Fruit fly (Drosophila melanogaster): ENCODE data around the gene Daxx.

Daxx gene

DNA sequence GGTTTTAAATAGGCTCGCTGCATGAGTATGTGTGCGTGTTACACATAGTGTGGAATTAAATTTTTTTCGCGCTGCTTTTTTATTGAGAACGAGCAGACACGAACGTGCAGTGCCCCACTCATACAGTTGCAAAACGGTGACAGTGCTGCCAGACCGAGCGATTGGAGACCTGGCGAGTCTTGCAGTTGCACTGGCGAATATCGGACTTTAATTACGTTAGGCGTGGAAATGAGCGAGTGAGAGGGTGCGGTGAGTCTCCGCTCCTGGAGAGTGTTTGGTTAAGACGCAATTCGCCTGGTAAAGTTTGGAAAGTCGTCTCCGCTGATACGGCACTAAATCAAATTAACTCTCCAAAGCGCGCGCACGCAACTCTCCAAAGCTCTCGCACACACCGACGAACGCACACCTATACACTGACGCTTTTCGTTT lies 595 bp downstream of the Daxx start (continued):
- TF ChIP-seq esn (GFP tag; optimal IDR thresholded peaks at IDR 0.05) (no peak), CG34406 (GFP tag; optimal IDR thresholded peaks at IDR 0.05) (no peak), CG1621 (tag; optimal IDR thresholded peaks at IDR 0.05) (peak; percentile 31), eg (GFP tag; IDR thresholded peaks at IDR 0.05) (no peak), net (GFP tag; optimal IDR thresholded peaks at IDR 0.05) (no peak), spab (GFP tag; optimal IDR thresholded peaks at IDR 0.05) (no peak), CG6276 (GFP tag; optimal IDR thresholded peaks at IDR 0.05) (no peak), Gug (GFP tag; IDR thresholded peaks at IDR 0.05) (peak; percentile 24; the same call in 1 of the 2 replicates), pdm3 (GFP tag; optimal IDR thresholded peaks at IDR 0.05) (no peak), OdsH (GFP tag; optimal IDR thresholded peaks at IDR 0.05) (no peak), achi (GFP tag; optimal IDR thresholded peaks at IDR 0.05) (no peak), Eip93F (GFP tag; optimal IDR thresholded peaks at IDR 0.05) (no peak), CG6808 (GFP tag; optimal IDR thresholded peaks at IDR 0.05) (no peak), CG15336 (GFP tag; IDR thresholded peaks at IDR 0.05) (0 out of 2 replicates have a peak, but pooled peaks have one; percentile 23), Sox102F (GFP tag; optimal IDR thresholded peaks at IDR 0.05) (no peak)

DNA sequence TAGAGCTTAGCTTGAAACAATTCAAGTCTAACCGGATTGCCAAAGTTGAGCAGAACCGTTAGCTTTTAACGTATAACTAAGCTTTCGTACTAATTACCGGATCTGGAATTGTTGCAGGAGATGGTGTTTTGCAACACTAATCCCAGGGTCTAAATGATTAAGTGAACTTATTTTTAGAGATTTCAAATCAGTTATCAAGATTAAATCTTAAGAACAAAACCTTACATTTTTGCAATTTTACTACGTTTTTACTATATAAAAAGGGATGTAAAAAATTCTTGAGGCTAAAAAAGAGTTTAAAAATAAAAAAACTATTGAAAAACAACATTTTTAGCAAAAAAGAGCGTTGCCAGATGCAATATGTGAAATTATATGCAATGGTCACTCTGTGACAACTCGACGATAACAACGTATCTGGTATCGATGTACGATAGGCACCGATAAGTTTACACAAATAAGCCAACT lies 8.0 kb downstream of the Daxx start, which contains the start of the genes KFase and epsilonCOP:
TSS of gene KFase (minus strand) at position 81 of the 465 bp plus-strand sequence.
TSS of gene epsilonCOP (plus strand) at position 415 of the 465 bp plus-strand sequence.
- TF ChIP-seq net (GFP tag; optimal IDR thresholded peaks at IDR 0.05): no peak
- TF ChIP-seq salr (GFP tag; optimal IDR thresholded peaks at IDR 0.05): no peak
- peak; percentile 59 for TF ChIP-seq OdsH (GFP tag; optimal IDR thresholded peaks at IDR 0.05)
- TF ChIP-seq ss (GFP tag; optimal IDR thresholded peaks at IDR 0.05): no peak
- peak; percentile 57 for TF ChIP-seq Hr39 (GFP tag; optimal IDR thresholded peaks at IDR 0.05)
- peak; percentile 84 for TF ChIP-seq Eip78C (GFP tag)
- TF ChIP-seq Ets21C (GFP tag; optimal IDR thresholded peaks at IDR 0.05): peak; percentile 23
- no peak for TF ChIP-seq Ets96B (tag; optimal IDR thresholded peaks at IDR 0.05)
- TF ChIP-seq pdm3 (GFP tag; optimal IDR thresholded peaks at IDR 0.05): peak; percentile 57
- TF ChIP-seq CG11902 (GFP tag; optimal IDR thresholded peaks at IDR 0.05): no peak
- TF ChIP-seq CG10669 (GFP tag; optimal IDR thresholded peaks at IDR 0.05): no peak
- peak; percentile 45 for TF ChIP-seq topi (GFP tag; optimal IDR thresholded peaks at IDR 0.05)
- TF ChIP-seq cyc (GFP tag; optimal IDR thresholded peaks at IDR 0.05): peak; percentile 64
- TF ChIP-seq eg (GFP tag; IDR thresholded peaks at IDR 0.05): no peak
- 0 out of 3 replicates have a peak, but pooled peaks have one; percentile 47 for TF ChIP-seq CG6163 (GFP tag; IDR thresholded peaks at IDR 0.05)
- peak; percentile 69 for TF ChIP-seq fkh (GFP tag; optimal IDR thresholded peaks at IDR 0.05)
- TF ChIP-seq CG8319 (GFP tag; optimal IDR thresholded peaks at IDR 0.05): no peak
- TF ChIP-seq CG34406 (GFP tag; optimal IDR thresholded peaks at IDR 0.05): peak; percentile 41
- no peak for TF ChIP-seq CG6276 (GFP tag; optimal IDR thresholded peaks at IDR 0.05)
- peak; percentile 22 for TF ChIP-seq CG3032 (tag; optimal IDR thresholded peaks at IDR 0.05)
- no peak for TF ChIP-seq acj6 (GFP tag; optimal IDR thresholded peaks at IDR 0.05)
- peak; percentile 22 for TF ChIP-seq CG6792 (GFP tag; optimal IDR thresholded peaks at IDR 0.05)
- peak; percentile 63 for TF ChIP-seq esn (GFP tag; optimal IDR thresholded peaks at IDR 0.05)
- TF ChIP-seq CG32006 (GFP tag; optimal IDR thresholded peaks at IDR 0.05): peak; percentile 19
- peak; percentile 31 for TF ChIP-seq CG1621 (tag; optimal IDR thresholded peaks at IDR 0.05)
- TF ChIP-seq dsx (GFP tag; optimal IDR thresholded peaks at IDR 0.05; ENCODE audit: poor library complexity, severe bottlenecking): peak; percentile 22
- no peak for TF ChIP-seq CG11294 (GFP tag; IDR thresholded peaks at IDR 0.05)
- peak; percentile 8 for TF ChIP-seq Sox15 (GFP tag; optimal IDR thresholded peaks at IDR 0.05)
- TF ChIP-seq Met (GFP tag; optimal IDR thresholded peaks at IDR 0.05): no peak
- no peak for TF ChIP-seq CG16779 (tag; optimal IDR thresholded peaks at IDR 0.05)
- peak; percentile 45 for TF ChIP-seq CG10631 (GFP tag; optimal IDR thresholded peaks at IDR 0.05)
- TF ChIP-seq achi (GFP tag; optimal IDR thresholded peaks at IDR 0.05): peak; percentile 36
- TF ChIP-seq svp (GFP tag): no peak
- TF ChIP-seq vri (GFP tag; optimal IDR thresholded peaks at IDR 0.05): no peak
- TF ChIP-seq spab (GFP tag; optimal IDR thresholded peaks at IDR 0.05): no peak
- TF ChIP-seq CG3919 (GFP tag; optimal IDR thresholded peaks at IDR 0.05): peak; percentile 67
- TF ChIP-seq CG31627 (GFP tag; optimal IDR thresholded peaks at IDR 0.05): peak; percentile 50
- TF ChIP-seq CG15336 (GFP tag; IDR thresholded peaks at IDR 0.05): no peak
- no peak for TF ChIP-seq Hr4 (GFP tag; optimal IDR thresholded peaks at IDR 0.05)
- TF ChIP-seq CG8632 (GFP tag; optimal IDR thresholded peaks at IDR 0.05): peak; percentile 2
- peak; percentile 47 for TF ChIP-seq lz (GFP tag; optimal IDR thresholded peaks at IDR 0.05)
- no peak for TF ChIP-seq CG8119 (GFP tag; IDR thresholded peaks at IDR 0.05)
